Fruit fly (Drosophila melanogaster) whole organism: ENCODE data around the gene CG10657.

ENCODE experiments used
- CG8478 ChIP-seq: fragments of >200 bp; optimal IDR thresholded peaks from 2 replicates; lab custom pipeline; 2018; ENCODE audit warnings: inconsistent platforms
- pan ChIP-seq: fragments of >200 bp; optimal IDR thresholded peaks from 2 replicates; lab custom pipeline; 2017
- psq ChIP-seq: fragments of >200 bp; optimal IDR thresholded peaks from 2 replicates; lab custom pipeline; 2017

DNA sequence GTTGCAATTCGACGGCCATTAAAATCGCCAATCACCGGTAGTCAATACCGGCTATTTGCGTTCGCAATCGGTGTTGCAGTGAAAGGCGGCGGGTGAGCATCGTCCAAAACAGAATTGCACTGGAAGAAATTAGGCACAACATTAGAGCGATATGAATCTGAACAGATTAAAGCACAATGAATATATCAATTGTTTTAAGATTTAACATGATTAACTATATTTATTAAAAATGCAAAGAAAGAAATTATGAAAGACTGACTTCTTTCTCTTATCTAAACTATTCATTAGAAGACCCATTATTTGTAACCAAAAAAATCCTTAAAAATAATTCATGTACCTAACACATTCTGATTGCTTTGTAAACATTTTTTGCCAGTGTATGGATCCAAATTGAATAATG is 49.5 kb downstream of the CG10657 start:
- TF ChIP-seq pan (lab: Kevin White, UChicago) = no peak
- TF ChIP-seq CG8478 (lab: Kevin White, UChicago) = no peak
- no peak for TF ChIP-seq psq (lab: Kevin White, UChicago)
